Fruit fly (Drosophila melanogaster) whole organism, embryonic: ENCODE data around the gene CG31683.

ENCODE experiments used
- B-H2 ChIP-seq: fragments of 200-800 bp; sonication (Bioruptor generic); optimal IDR thresholded peaks from 2 replicates; lab custom pipeline; 2018; ENCODE audit warnings: missing biosample characterization, mild to moderate bottlenecking, missing genetic modification characterization
- Bdp1 ChIP-seq: fragments of 200-800 bp; sonication (Bioruptor generic); optimal IDR thresholded peaks from 3 replicates; lab custom pipeline; 2016; ENCODE audit warnings: missing biosample characterization, missing genetic modification characterization
- CG10267 ChIP-seq: fragments of 200-800 bp; sonication (Bioruptor generic); optimal IDR thresholded peaks from 2 replicates; lab custom pipeline; 2018; ENCODE audit warnings: missing biosample characterization, mild to moderate bottlenecking, missing genetic modification characterization, moderate library complexity
- CG12219 ChIP-seq: fragments of 200-800 bp; sonication (Bioruptor generic); optimal IDR thresholded peaks from 3 replicates; lab custom pipeline; 2018; ENCODE audit warnings: missing biosample characterization, mild to moderate bottlenecking, missing genetic modification characterization
- CG12236 ChIP-seq: fragments of 200-800 bp; sonication (Bioruptor generic); optimal IDR thresholded peaks from 2 replicates; lab custom pipeline; 2016; ENCODE audit warnings: missing biosample characterization, missing genetic modification characterization
- CG12744 ChIP-seq: fragments of 200-800 bp; sonication (Bioruptor generic); optimal IDR thresholded peaks from 2 replicates; lab custom pipeline; 2016; ENCODE audit warnings: missing biosample characterization, missing genetic modification characterization
- CG13287 ChIP-seq: fragments of 200-800 bp; sonication (Bioruptor generic); IDR thresholded peaks from 2 replicates; pipeline ENCODE4 v1.3.6; 2022; ENCODE audit warnings: missing biosample characterization, missing genetic modification characterization; ENCODE audit not compliant: partially characterized antibody
- CG14860 ChIP-seq: fragments of 200-800 bp; sonication (Bioruptor generic); IDR thresholded peaks from 3 replicates; pipeline ENCODE4 v1.3.6; 2022; ENCODE audit warnings: missing biosample characterization, missing genetic modification characterization; ENCODE audit not compliant: partially characterized antibody
- CG15011 ChIP-seq: fragments of 200-800 bp; sonication (Bioruptor generic); optimal IDR thresholded peaks from 3 replicates; lab custom pipeline; 2018; ENCODE audit warnings: missing biosample characterization, mild to moderate bottlenecking, missing genetic modification characterization
- CG1792 ChIP-seq: fragments of 200-800 bp; sonication (Bioruptor generic); optimal IDR thresholded peaks from 2 replicates; lab custom pipeline; 2016; ENCODE audit warnings: missing biosample characterization, missing genetic modification characterization
- CG1832 ChIP-seq: fragments of 200-800 bp; sonication (Bioruptor generic); optimal IDR thresholded peaks from 2 replicates; lab custom pipeline; 2017; ENCODE audit warnings: missing biosample characterization, mild to moderate bottlenecking, missing genetic modification characterization, inconsistent platforms
- CG18476 ChIP-seq: fragments of 200-800 bp; sonication (Bioruptor generic); optimal IDR thresholded peaks from 2 replicates; lab custom pipeline; 2016; ENCODE audit warnings: missing biosample characterization, mild to moderate bottlenecking, missing genetic modification characterization
- CG18619 ChIP-seq: fragments of 200-800 bp; sonication (Bioruptor generic); optimal IDR thresholded peaks from 3 replicates; lab custom pipeline; 2017; ENCODE audit warnings: missing biosample characterization, mild to moderate bottlenecking, missing genetic modification characterization
- CG6175 ChIP-seq: fragments of 200-800 bp; sonication (Bioruptor generic); IDR thresholded peaks from 3 replicates; pipeline ENCODE4 v1.3.6; 2022; ENCODE audit warnings: missing biosample characterization, missing genetic modification characterization
- CG6765 ChIP-seq: fragments of 200-800 bp; sonication (Bioruptor generic); optimal IDR thresholded peaks from 3 replicates; lab custom pipeline; 2017; ENCODE audit warnings: missing biosample characterization, mild to moderate bottlenecking, missing genetic modification characterization
- CG7372 ChIP-seq: fragments of 200-800 bp; sonication (Bioruptor generic); IDR thresholded peaks from 2 replicates; pipeline ENCODE4 v1.3.6; 2022; ENCODE audit warnings: missing biosample characterization, missing genetic modification characterization
- CG8944 ChIP-seq: fragments of 200-800 bp; sonication (Bioruptor generic); optimal IDR thresholded peaks from 3 replicates; lab custom pipeline; 2016; ENCODE audit warnings: missing biosample characterization, missing genetic modification characterization
- D ChIP-seq, 2 experiments: fragments of 200-800 bp in 1 of 2; fragments of >200 bp in 1 of 2; sonication (Bioruptor generic) in 1 of 2; optimal IDR thresholded peaks; 2 replicates in 1 of 2; 3 replicates in 1 of 2; lab custom pipeline; 2017; ENCODE audit warnings: mild to moderate bottlenecking in 1 of 2, missing biosample characterization in 1 of 2, missing genetic modification characterization in 1 of 2, missing genetic modification reagents in 1 of 2
- Dip3 ChIP-seq: fragments of 200-800 bp; sonication (Bioruptor generic); optimal IDR thresholded peaks from 3 replicates; lab custom pipeline; 2016; ENCODE audit warnings: missing biosample characterization, missing genetic modification characterization
- Fer2 ChIP-seq: fragments of 200-800 bp; sonication (Bioruptor generic); optimal IDR thresholded peaks from 2 replicates; lab custom pipeline; 2018; ENCODE audit warnings: missing biosample characterization, mild to moderate bottlenecking, missing genetic modification characterization, moderate library complexity
- Gsc ChIP-seq: fragments of 200-800 bp; sonication (Bioruptor generic); IDR thresholded peaks from 2 replicates; pipeline ENCODE4 v1.3.6; 2022; ENCODE audit warnings: missing biosample characterization, missing genetic modification characterization
- Gug ChIP-seq: fragments of 200-800 bp; sonication (Bioruptor generic); IDR thresholded peaks from 4 replicates; pipeline ENCODE4 v1.3.6; 2022; ENCODE audit warnings: missing biosample characterization, missing genetic modification characterization
- HLH3B ChIP-seq: fragments of 200-800 bp; sonication (Bioruptor generic); IDR thresholded peaks from 2 replicates; pipeline ENCODE4 v1.3.6; 2022; ENCODE audit warnings: missing biosample characterization, missing genetic modification characterization
- Hsf ChIP-seq: fragments of 200-800 bp; sonication (Bioruptor generic); optimal IDR thresholded peaks from 3 replicates; lab custom pipeline; 2016; ENCODE audit warnings: missing biosample characterization, missing genetic modification characterization
- Jarid2 ChIP-seq: fragments of 200-800 bp; sonication (Bioruptor generic); optimal IDR thresholded peaks from 3 replicates; lab custom pipeline; 2017; ENCODE audit warnings: mild to moderate bottlenecking, missing biosample characterization, missing genetic modification reagents, missing genetic modification characterization
- Meics ChIP-seq: fragments of 200-800 bp; sonication (Bioruptor generic); optimal IDR thresholded peaks from 2 replicates; lab custom pipeline; 2017; ENCODE audit warnings: missing biosample characterization, mild to moderate bottlenecking, missing genetic modification characterization
- Mes4 ChIP-seq: fragments of 200-800 bp; sonication (Bioruptor generic); optimal IDR thresholded peaks from 2 replicates; lab custom pipeline; 2016; ENCODE audit warnings: missing biosample characterization, missing genetic modification characterization
- Stat92E ChIP-seq, 3 experiments: fragments of >200 bp in 2 of 3; fragments of 200-800 bp in 1 of 3; sonication (Bioruptor generic) in 1 of 3; optimal IDR thresholded peaks; 2 replicates each; lab custom pipeline; 2017 to 2019; ENCODE audit warnings: missing biosample characterization in 3 of 3, missing genetic modification characterization in 3 of 3, mild to moderate bottlenecking in 1 of 3, moderate library complexity in 1 of 3
- ap ChIP-seq: fragments of 200-800 bp; sonication (Bioruptor generic); IDR thresholded peaks from 2 replicates; pipeline ENCODE4 v1.3.6; 2022; ENCODE audit warnings: missing biosample characterization, missing genetic modification characterization
- ase ChIP-seq: fragments of 200-800 bp; sonication (Bioruptor generic); IDR thresholded peaks from 3 replicates; pipeline ENCODE4 v1.3.6; 2022; ENCODE audit warnings: missing biosample characterization, missing genetic modification characterization
- crc ChIP-seq: fragments of 200-800 bp; sonication (Bioruptor generic); optimal IDR thresholded peaks from 2 replicates; lab custom pipeline; 2016; ENCODE audit warnings: missing biosample characterization, missing genetic modification characterization
- croc ChIP-seq: fragments of 200-800 bp; sonication (Bioruptor generic); conservative IDR thresholded peaks from 3 replicates; pipeline ENCODE4 v1.3.6; 2022; ENCODE audit warnings: missing biosample characterization, missing genetic modification characterization
- cwo ChIP-seq: fragments of 200-800 bp; sonication (Bioruptor generic); optimal IDR thresholded peaks from 3 replicates; lab custom pipeline; 2017; ENCODE audit warnings: missing biosample characterization, missing genetic modification characterization, mild to moderate bottlenecking, moderate library complexity, missing genetic modification reagents
- fd64A ChIP-seq: fragments of 200-800 bp; sonication (Bioruptor generic); optimal IDR thresholded peaks from 3 replicates; lab custom pipeline; 2018; ENCODE audit warnings: missing biosample characterization, mild to moderate bottlenecking, missing genetic modification characterization
- hkb ChIP-seq, 2 experiments: fragments of 200-800 bp in 1 of 2; fragments of >200 bp in 1 of 2; sonication (Bioruptor generic) in 1 of 2; IDR thresholded peaks in 1 of 2; optimal IDR thresholded peaks in 1 of 2; 2 replicates each; pipeline versions ENCODE4 v1.3.6 to Lab custom; 2017 to 2022; ENCODE audit warnings: missing biosample characterization in 1 of 2, missing genetic modification characterization in 1 of 2
- jing ChIP-seq: fragments of 200-800 bp; sonication (Bioruptor generic); optimal IDR thresholded peaks from 2 replicates; lab custom pipeline; 2018; ENCODE audit warnings: missing biosample characterization, mild to moderate bottlenecking, missing genetic modification characterization
- kah ChIP-seq: fragments of 200-800 bp; sonication (Bioruptor generic); optimal IDR thresholded peaks from 2 replicates; lab custom pipeline; 2018; ENCODE audit warnings: missing biosample characterization, mild to moderate bottlenecking, missing genetic modification characterization
- ken ChIP-seq: fragments of 200-800 bp; sonication (Bioruptor generic); IDR thresholded peaks from 3 replicates; pipeline ENCODE4 v1.3.6; 2022; ENCODE audit warnings: missing biosample characterization, missing genetic modification characterization
- phol ChIP-seq: fragments of 200-800 bp; sonication (Bioruptor generic); optimal IDR thresholded peaks from 3 replicates; lab custom pipeline; 2018; ENCODE audit warnings: missing biosample characterization, mild to moderate bottlenecking, missing genetic modification characterization, moderate library complexity
- pnt ChIP-seq: fragments of 200-800 bp; sonication (Bioruptor generic); optimal IDR thresholded peaks from 3 replicates; lab custom pipeline; 2016; ENCODE audit warnings: missing biosample characterization, missing genetic modification characterization
- prd ChIP-seq, 3 experiments: fragments of >200 bp in 2 of 3; fragments of 200-800 bp in 1 of 3; sonication (Bioruptor generic) in 1 of 3; optimal IDR thresholded peaks in 2 of 3; IDR thresholded peaks in 1 of 3; 2 replicates in 2 of 3; 3 replicates in 1 of 3; pipeline versions ENCODE4 v1.3.6 to Lab custom; 2017 to 2022; ENCODE audit warnings: missing biosample characterization in 1 of 3, missing genetic modification characterization in 1 of 3
- run ChIP-seq: fragments of 200-800 bp; sonication (Bioruptor generic); optimal IDR thresholded peaks from 3 replicates; lab custom pipeline; 2018; ENCODE audit warnings: missing biosample characterization, mild to moderate bottlenecking, missing genetic modification characterization
- seq ChIP-seq: fragments of 200-800 bp; sonication (Bioruptor generic); IDR thresholded peaks from 2 replicates; pipeline ENCODE4 v1.3.6; 2022; ENCODE audit warnings: missing biosample characterization, missing genetic modification characterization
- tin ChIP-seq: fragments of 200-800 bp; sonication (Bioruptor generic); optimal IDR thresholded peaks from 3 replicates; lab custom pipeline; 2016; ENCODE audit warnings: missing biosample characterization, missing genetic modification characterization
- trh ChIP-seq: fragments of 200-800 bp; sonication (Bioruptor generic); optimal IDR thresholded peaks from 2 replicates; lab custom pipeline; 2016; ENCODE audit warnings: missing biosample characterization, missing genetic modification characterization
- wdn ChIP-seq: fragments of 200-800 bp; sonication (Bioruptor generic); IDR thresholded peaks from 2 replicates; pipeline ENCODE4 v1.3.6; 2022; ENCODE audit warnings: missing biosample characterization, missing genetic modification characterization
- zen2 ChIP-seq: fragments of 200-800 bp; sonication (Bioruptor generic); IDR thresholded peaks from 3 replicates; pipeline ENCODE4 v1.3.6; 2022; ENCODE audit warnings: missing biosample characterization, missing genetic modification characterization; ENCODE audit not compliant: partially characterized antibody

The CG31683 gene

DNA sequence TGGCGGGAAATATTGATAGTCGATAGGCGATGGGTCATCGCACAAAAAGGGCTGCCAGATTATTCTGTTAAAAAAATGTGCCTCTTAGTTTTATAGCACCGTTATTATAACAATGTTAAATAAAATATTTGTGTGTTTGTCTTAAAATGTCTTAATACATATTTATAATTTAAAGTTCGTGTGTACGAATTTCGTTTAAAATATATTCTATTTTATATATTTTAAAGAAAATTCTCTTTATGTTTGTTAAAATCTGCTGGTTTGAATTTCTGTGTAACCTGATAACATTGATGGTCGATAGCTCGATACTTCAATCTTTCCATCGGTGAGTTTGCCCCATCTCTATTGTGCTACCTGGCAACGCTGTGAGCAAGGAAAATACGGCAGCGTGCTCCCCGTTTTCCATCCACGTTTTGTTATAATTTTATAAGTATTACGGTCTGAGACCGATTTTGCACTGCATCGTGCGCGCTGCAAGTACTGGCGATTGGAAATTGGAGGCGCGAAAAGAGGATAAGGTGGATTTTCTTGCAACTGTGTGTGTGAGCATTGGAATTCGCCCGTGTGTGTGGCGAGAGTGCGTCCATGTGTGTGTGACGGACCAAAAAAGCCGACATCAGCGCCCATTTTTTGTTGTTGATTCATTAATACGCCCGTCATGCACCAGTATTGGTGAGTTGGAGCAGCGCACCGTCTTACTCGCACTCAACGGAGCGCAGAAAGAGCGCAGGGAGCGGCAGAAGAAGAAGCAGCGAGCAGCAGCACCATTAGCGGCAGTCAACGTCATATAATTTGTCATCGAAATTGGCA, 32.8 kb downstream of the CG31683 start, which contains the start of the genes CG10949 and Arpc2 (continued):
- TF ChIP-seq prd (optimal IDR thresholded peaks at IDR 0.05; lab: Kevin White, UChicago) (no peak), prd (GFP tag; IDR thresholded peaks at IDR 0.05; lab: Robert Waterston, UW) (peak; percentile 59; the same call in 1 of the 3 replicates), CG13287 (peak; percentile 61), seq (GFP tag; lab: Robert Waterston, UW) (no peak), pnt (GFP tag; lab: Kevin White, UChicago) (no peak), zen2 (0 out of 3 replicates have a peak, but pooled peaks have one; percentile 10), Bdp1 (GFP tag; lab: Kevin White, UChicago) (no peak), phol (peak; percentile 70), CG10267 (tag; lab: Kevin White, UChicago) (peak; percentile 66), CG1832 (peak; percentile 30), Stat92E (GFP tag; optimal IDR thresholded peaks at IDR 0.05; lab: Kevin White, UChicago) (no peak), D (optimal IDR thresholded peaks at IDR 0.05; lab: Kevin White, UChicago) (no peak), D (GFP tag; optimal IDR thresholded peaks at IDR 0.05; lab: Kevin White, UChicago) (no peak), CG15011 (GFP tag; lab: Kevin White, UChicago) (no peak), CG7372 (peak; percentile 64), hkb (optimal IDR thresholded peaks at IDR 0.05; lab: Kevin White, UChicago) (no peak), hkb (GFP tag; IDR thresholded peaks at IDR 0.05; lab: Robert Waterston, UW) (no peak), ase (GFP tag; lab: Robert Waterston, UW) (no peak), ken (GFP tag; lab: Robert Waterston, UW) (no peak), CG18476 (GFP tag; lab: Kevin White, UChicago) (no peak), Hsf (GFP tag; lab: Kevin White, UChicago) (no peak), CG12236 (GFP tag; lab: Kevin White, UChicago) (no peak), CG1792 (no peak), CG6765 (GFP tag; lab: Kevin White, UChicago) (peak; percentile 12), CG12219 (GFP tag; lab: Kevin White, UChicago) (no peak), CG12744 (no peak), CG8944 (GFP tag; lab: Kevin White, UChicago) (no peak), jing (GFP tag; lab: Kevin White, UChicago) (no peak), kah (GFP tag; lab: Kevin White, UChicago) (no peak), Mes4 (GFP tag; lab: Kevin White, UChicago) (no peak), CG6175 (no peak), HLH3B (GFP tag; lab: Robert Waterston, UW) (peak; percentile 25; the same call in 1 of the 2 replicates), Dip3 (GFP tag; lab: Kevin White, UChicago) (no peak), croc (0 out of 3 replicates have a peak, but pooled peaks have one; percentile 17), Jarid2 (GFP tag; lab: Kevin White, UChicago) (no peak), run (tag; lab: Kevin White, UChicago) (no peak), Gsc (no peak), trh (GFP tag; lab: Kevin White, UChicago) (no peak), fd64A (GFP tag; lab: Kevin White, UChicago) (no peak), Meics (GFP tag; lab: Kevin White, UChicago) (peak; percentile 55), tin (GFP tag; lab: Kevin White, UChicago) (peak; percentile 46), cwo (no peak), B-H2 (peak; percentile 61), crc (GFP tag; lab: Kevin White, UChicago) (no peak), Gug (peak; percentile 40; the same call in 1 of the 4 replicates), wdn (GFP tag; lab: Robert Waterston, UW) (no peak), CG18619 (GFP tag; lab: Kevin White, UChicago) (peak; percentile 38), CG14860 (GFP tag; lab: Robert Waterston, UW) (peak; percentile 61), ap (GFP tag; lab: Robert Waterston, UW) (no peak), Fer2 (tag; lab: Kevin White, UChicago) (peak; percentile 35)
